Fruit fly (Drosophila melanogaster): ENCODE results near the gene Zip71B.

The Zip71B gene

DNA sequence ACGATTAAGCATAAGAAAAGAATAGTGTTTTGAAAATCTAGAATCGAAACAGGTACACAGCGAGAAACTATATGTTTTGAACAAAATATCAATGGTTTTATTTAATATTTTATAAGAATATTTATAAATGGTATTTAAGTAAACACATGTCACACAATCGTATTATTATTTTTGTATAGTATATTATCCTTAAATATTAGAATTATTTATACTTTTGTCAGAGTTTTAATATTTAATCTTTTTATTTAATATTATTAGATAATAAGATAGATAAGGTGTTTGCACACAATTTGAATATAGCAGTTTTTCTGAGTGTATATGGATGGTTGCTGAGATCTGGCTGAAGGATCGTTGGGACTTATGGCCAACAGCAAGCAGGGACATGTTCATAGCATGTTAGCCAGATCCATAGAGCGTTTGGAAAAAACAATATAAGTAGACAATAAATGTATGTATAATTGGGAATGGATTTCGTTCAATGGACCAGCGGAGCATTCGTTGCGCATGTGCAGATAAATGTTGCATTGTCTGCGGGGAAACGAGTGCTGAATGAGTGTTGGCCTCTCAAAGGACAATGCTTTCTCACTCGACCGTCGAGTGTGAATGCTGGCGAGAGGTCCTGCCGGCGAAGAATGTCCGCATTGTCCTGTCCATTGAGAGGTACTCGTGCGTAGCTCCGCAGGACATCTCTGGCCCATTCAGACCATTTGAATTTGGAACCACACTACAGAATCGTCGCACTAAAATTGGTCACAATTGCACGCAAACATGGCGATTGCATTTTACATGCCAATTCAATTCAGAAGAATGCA is 39.0 kb upstream of the Zip71B start (continued):
- TF ChIP-seq MTF-1 (GFP tag; optimal IDR thresholded peaks at IDR 0.05; ENCODE audit: borderline replicate concordance) (no peak), rib (GFP tag; IDR thresholded peaks at IDR 0.05) (no peak), odd (GFP tag; optimal IDR thresholded peaks at IDR 0.05) (no peak), Adf1 (GFP tag; IDR thresholded peaks at IDR 0.05) (no peak), Kr (GFP tag; optimal IDR thresholded peaks at IDR 0.05) (no peak), CG14710 (tag; optimal IDR thresholded peaks at IDR 0.05) (peak; percentile 19), stwl (tag; optimal IDR thresholded peaks at IDR 0.05) (no peak), CG12236 (GFP tag; optimal IDR thresholded peaks at IDR 0.05) (no peak), sens-2 (GFP tag; IDR thresholded peaks at IDR 0.05) (no peak), pnt (GFP tag; optimal IDR thresholded peaks at IDR 0.05) (no peak), CG15073 (GFP tag; optimal IDR thresholded peaks at IDR 0.05) (no peak), CG7556 (GFP tag; optimal IDR thresholded peaks at IDR 0.05) (no peak), zen (tag; optimal IDR thresholded peaks at IDR 0.05) (peak; percentile 8), CG13287 (GFP tag; IDR thresholded peaks at IDR 0.05; ENCODE audit: partially characterized antibody) (no peak), croc (GFP tag; conservative IDR thresholded peaks at IDR 0.05) (no peak), bowl (GFP tag; IDR thresholded peaks at IDR 0.05) (no peak), stc (GFP tag; IDR thresholded peaks at IDR 0.05) (no peak), Nf-YC (tag; optimal IDR thresholded peaks at IDR 0.05) (no peak), CG2712 (tag; optimal IDR thresholded peaks at IDR 0.05) (peak; percentile 53), gfzf (GFP tag; optimal IDR thresholded peaks at IDR 0.05) (no peak), repo (GFP tag; optimal IDR thresholded peaks at IDR 0.05) (no peak), Dref (GFP tag; IDR thresholded peaks at IDR 0.05) (no peak), NC2β (GFP tag; optimal IDR thresholded peaks at IDR 0.05) (no peak), Sox100B (GFP tag; optimal IDR thresholded peaks at IDR 0.05) (no peak), twi (tag; optimal IDR thresholded peaks at IDR 0.05) (peak; percentile 97), pum (GFP tag; optimal IDR thresholded peaks at IDR 0.05) (no peak), CG9727 (GFP tag; optimal IDR thresholded peaks at IDR 0.05) (peak; percentile 24), nmo (GFP tag; optimal IDR thresholded peaks at IDR 0.05) (no peak), Drgx (GFP tag; IDR thresholded peaks at IDR 0.05) (no peak), phol (tag; optimal IDR thresholded peaks at IDR 0.05) (peak; percentile 12), CG7271 (tag; optimal IDR thresholded peaks at IDR 0.05) (peak; percentile 9), Elba2 (GFP tag; optimal IDR thresholded peaks at IDR 0.05) (no peak), CG4617 (GFP tag; optimal IDR thresholded peaks at IDR 0.05; ENCODE audit: borderline replicate concordance) (no peak), org-1 (GFP tag; optimal IDR thresholded peaks at IDR 0.05) (no peak), CG15601 (tag; optimal IDR thresholded peaks at IDR 0.05) (no peak), CG3065 (GFP tag; optimal IDR thresholded peaks at IDR 0.05) (no peak), CG2202 (tag; optimal IDR thresholded peaks at IDR 0.05) (no peak), bcd (GFP tag; optimal IDR thresholded peaks at IDR 0.05) (no peak), ken (GFP tag; IDR thresholded peaks at IDR 0.05) (no peak), sug (tag; optimal IDR thresholded peaks at IDR 0.05) (no peak), YL-1 (GFP tag; optimal IDR thresholded peaks at IDR 0.05) (no peak), Poxn (GFP tag; IDR thresholded peaks at IDR 0.05) (no peak), Lim3 (GFP tag; IDR thresholded peaks at IDR 0.05) (no peak), ac (GFP tag; optimal IDR thresholded peaks at IDR 0.05) (no peak), CG1647 (GFP tag; optimal IDR thresholded peaks at IDR 0.05) (no peak), CG17829 (tag; optimal IDR thresholded peaks at IDR 0.05) (peak; percentile 39), Ravus (GFP tag; IDR thresholded peaks at IDR 0.05) (no peak), ewg (GFP tag; optimal IDR thresholded peaks at IDR 0.05) (peak; percentile 11), CG12391 (tag; optimal IDR thresholded peaks at IDR 0.05) (peak; percentile 20), CG7928 (GFP tag; optimal IDR thresholded peaks at IDR 0.05) (no peak)
